Fruit fly (Drosophila melanogaster) whole organism, embryonic: ENCODE results near the gene Kaz-m1.

ENCODE experiments used
- CG11456 ChIP-seq: fragments of 200-800 bp; sonication (Bioruptor generic); IDR thresholded peaks from 3 replicates; pipeline ENCODE4 v1.3.6; 2022; ENCODE audit warnings: missing biosample characterization, missing genetic modification characterization
- CG12104 ChIP-seq: fragments of 200-800 bp; sonication (Bioruptor generic); optimal IDR thresholded peaks from 3 replicates; lab custom pipeline; 2016; ENCODE audit warnings: missing biosample characterization, missing genetic modification characterization
- CG1233 ChIP-seq: fragments of 200-800 bp; sonication (Bioruptor generic); optimal IDR thresholded peaks from 4 replicates; lab custom pipeline; 2018; ENCODE audit warnings: missing biosample characterization, mild to moderate bottlenecking, missing genetic modification characterization
- CG15011 ChIP-seq: fragments of 200-800 bp; sonication (Bioruptor generic); optimal IDR thresholded peaks from 3 replicates; lab custom pipeline; 2018; ENCODE audit warnings: missing biosample characterization, mild to moderate bottlenecking, missing genetic modification characterization
- CG15479 ChIP-seq: fragments of 200-800 bp; sonication (Bioruptor generic); optimal IDR thresholded peaks from 3 replicates; lab custom pipeline; 2019; ENCODE audit warnings: missing biosample characterization, mild to moderate bottlenecking, missing genetic modification characterization, moderate library complexity
- CG16779 ChIP-seq: fragments of 200-800 bp; sonication (Bioruptor generic); IDR thresholded peaks from 2 replicates; pipeline ENCODE4 v1.3.6; 2022; ENCODE audit warnings: missing biosample characterization, missing genetic modification characterization
- CG17912 ChIP-seq: fragments of 200-800 bp; sonication (Bioruptor generic); optimal IDR thresholded peaks from 2 replicates; lab custom pipeline; 2018; ENCODE audit warnings: missing biosample characterization, mild to moderate bottlenecking, missing genetic modification characterization
- CG32772 ChIP-seq: fragments of 200-800 bp; sonication (Bioruptor generic); IDR thresholded peaks from 2 replicates; pipeline ENCODE4 v1.3.6; 2022; ENCODE audit warnings: missing biosample characterization, missing genetic modification characterization
- CG4360 ChIP-seq: fragments of 200-800 bp; sonication (Bioruptor generic); IDR thresholded peaks from 2 replicates; pipeline ENCODE4 v1.3.6; 2022; ENCODE audit warnings: missing biosample characterization, missing genetic modification characterization
- CG5953 ChIP-seq: fragments of 200-800 bp; sonication (Bioruptor generic); IDR thresholded peaks from 2 replicates; pipeline ENCODE4 v1.3.6; 2022; ENCODE audit warnings: missing biosample characterization, missing genetic modification characterization
- CG9609 ChIP-seq: fragments of 200-800 bp; sonication (Bioruptor generic); optimal IDR thresholded peaks from 3 replicates; lab custom pipeline; 2016; ENCODE audit warnings: missing biosample characterization, missing genetic modification characterization
- Camta ChIP-seq: fragments of 200-800 bp; sonication (Bioruptor generic); optimal IDR thresholded peaks from 2 replicates; lab custom pipeline; 2016; ENCODE audit warnings: missing biosample characterization, missing genetic modification characterization
- CkIIα-i1 ChIP-seq: fragments of 200-800 bp; sonication (Bioruptor generic); IDR thresholded peaks from 2 replicates; pipeline ENCODE4 v1.3.6; 2022; ENCODE audit warnings: missing biosample characterization, missing genetic modification characterization
- D ChIP-seq, 2 experiments: fragments of 200-800 bp in 1 of 2; fragments of >200 bp in 1 of 2; sonication (Bioruptor generic) in 1 of 2; optimal IDR thresholded peaks; 2 replicates in 1 of 2; 3 replicates in 1 of 2; lab custom pipeline; 2017; ENCODE audit warnings: mild to moderate bottlenecking in 1 of 2, missing biosample characterization in 1 of 2, missing genetic modification characterization in 1 of 2, missing genetic modification reagents in 1 of 2
- Dad ChIP-seq: fragments of 200-800 bp; sonication (Bioruptor generic); optimal IDR thresholded peaks from 3 replicates; lab custom pipeline; 2016; ENCODE audit warnings: missing biosample characterization, missing genetic modification characterization
- Dip2 ChIP-seq: fragments of 200-800 bp; sonication (Bioruptor generic); IDR thresholded peaks from 2 replicates; pipeline ENCODE4 v1.3.6; 2022; ENCODE audit warnings: missing biosample characterization, missing genetic modification characterization
- Dip3 ChIP-seq: fragments of 200-800 bp; sonication (Bioruptor generic); optimal IDR thresholded peaks from 3 replicates; lab custom pipeline; 2016; ENCODE audit warnings: missing biosample characterization, missing genetic modification characterization
- H2.0 ChIP-seq: fragments of 200-800 bp; sonication (Bioruptor generic); IDR thresholded peaks from 2 replicates; pipeline ENCODE4 v1.3.6; 2022; ENCODE audit warnings: missing biosample characterization, missing genetic modification characterization
- Hr78 ChIP-seq, 2 experiments: fragments of 200-800 bp in 1 of 2; fragments of >200 bp in 1 of 2; sonication (Bioruptor generic) in 1 of 2; optimal IDR thresholded peaks; 2 replicates each; lab custom pipeline; 2017 to 2019; ENCODE audit warnings: missing biosample characterization in 2 of 2, missing genetic modification characterization in 2 of 2, mild to moderate bottlenecking in 1 of 2, moderate library complexity in 1 of 2
- MESR4 ChIP-seq: fragments of 200-800 bp; sonication (Bioruptor generic); optimal IDR thresholded peaks from 2 replicates; lab custom pipeline; 2018; ENCODE audit warnings: missing biosample characterization, mild to moderate bottlenecking, missing genetic modification characterization, moderate library complexity
- NFAT ChIP-seq: fragments of 200-800 bp; sonication (Bioruptor generic); IDR thresholded peaks from 2 replicates; pipeline ENCODE4 v1.3.6; 2022; ENCODE audit warnings: missing biosample characterization, missing genetic modification characterization
- Nf-YA ChIP-seq: fragments of 200-800 bp; sonication (Bioruptor generic); IDR thresholded peaks from 2 replicates; pipeline ENCODE4 v1.3.6; 2022; ENCODE audit warnings: missing biosample characterization, missing genetic modification characterization
- PHDP ChIP-seq: fragments of 200-800 bp; sonication (Bioruptor generic); optimal IDR thresholded peaks from 3 replicates; lab custom pipeline; 2018; ENCODE audit warnings: missing biosample characterization, mild to moderate bottlenecking, missing genetic modification characterization, moderate library complexity
- Sry-β ChIP-seq: fragments of 200-800 bp; sonication (Bioruptor generic); optimal IDR thresholded peaks from 2 replicates; lab custom pipeline; 2018; ENCODE audit warnings: missing biosample characterization, mild to moderate bottlenecking, missing genetic modification characterization, moderate library complexity
- cg ChIP-seq: fragments of 200-800 bp; sonication (Bioruptor generic); optimal IDR thresholded peaks from 3 replicates; lab custom pipeline; 2019; ENCODE audit warnings: missing biosample characterization, mild to moderate bottlenecking, missing genetic modification characterization, moderate library complexity
- crol ChIP-seq: fragments of 200-800 bp; sonication (Bioruptor generic); IDR thresholded peaks from 2 replicates; pipeline ENCODE4 v1.3.6; 2022; ENCODE audit warnings: missing biosample characterization, missing genetic modification characterization
- cwo ChIP-seq: fragments of 200-800 bp; sonication (Bioruptor generic); optimal IDR thresholded peaks from 3 replicates; lab custom pipeline; 2017; ENCODE audit warnings: missing biosample characterization, missing genetic modification characterization, mild to moderate bottlenecking, moderate library complexity, missing genetic modification reagents
- dan ChIP-seq: fragments of 200-800 bp; sonication (Bioruptor generic); IDR thresholded peaks from 2 replicates; pipeline ENCODE4 v1.3.6; 2022; ENCODE audit warnings: missing biosample characterization, missing genetic modification characterization
- danr ChIP-seq: fragments of 200-800 bp; sonication (Bioruptor generic); IDR thresholded peaks from 2 replicates; pipeline ENCODE4 v1.3.6; 2022; ENCODE audit warnings: missing biosample characterization, missing genetic modification characterization
- disco-r ChIP-seq: fragments of 200-800 bp; sonication (Bioruptor generic); optimal IDR thresholded peaks from 2 replicates; lab custom pipeline; 2016; ENCODE audit warnings: missing biosample characterization, missing genetic modification characterization
- dm ChIP-seq: fragments of 200-800 bp; sonication (Bioruptor generic); optimal IDR thresholded peaks from 3 replicates; lab custom pipeline; 2016; ENCODE audit warnings: missing biosample characterization, missing genetic modification characterization
- dysf ChIP-seq: fragments of 200-800 bp; sonication (Bioruptor generic); IDR thresholded peaks from 3 replicates; pipeline ENCODE4 v1.3.6; 2022; ENCODE audit warnings: missing biosample characterization, missing genetic modification characterization
- emc ChIP-seq: fragments of 200-800 bp; sonication (Bioruptor generic); optimal IDR thresholded peaks from 2 replicates; lab custom pipeline; 2016; ENCODE audit warnings: missing biosample characterization, missing genetic modification characterization
- ems ChIP-seq: fragments of 200-800 bp; sonication (Bioruptor generic); optimal IDR thresholded peaks from 3 replicates; lab custom pipeline; 2016; ENCODE audit warnings: missing biosample characterization, missing genetic modification characterization
- fd102C ChIP-seq: fragments of 200-800 bp; sonication (Bioruptor generic); optimal IDR thresholded peaks from 2 replicates; lab custom pipeline; 2018; ENCODE audit warnings: missing biosample characterization, mild to moderate bottlenecking, missing genetic modification characterization, moderate library complexity
- fd64A ChIP-seq: fragments of 200-800 bp; sonication (Bioruptor generic); optimal IDR thresholded peaks from 3 replicates; lab custom pipeline; 2018; ENCODE audit warnings: missing biosample characterization, mild to moderate bottlenecking, missing genetic modification characterization
- grau ChIP-seq: fragments of 200-800 bp; optimal IDR thresholded peaks from 3 replicates; lab custom pipeline; 2019; ENCODE audit warnings: missing biosample characterization, mild to moderate bottlenecking, missing genetic modification characterization, moderate library complexity
- kni ChIP-seq: fragments of 200-800 bp; sonication (Bioruptor generic); optimal IDR thresholded peaks from 3 replicates; lab custom pipeline; 2017; ENCODE audit warnings: mild to moderate bottlenecking, missing biosample characterization, missing genetic modification reagents, missing genetic modification characterization
- mld ChIP-seq: fragments of 200-800 bp; sonication (Bioruptor generic); IDR thresholded peaks from 3 replicates; pipeline ENCODE4 v1.3.6; 2022; ENCODE audit warnings: missing biosample characterization, missing genetic modification characterization; ENCODE audit not compliant: partially characterized antibody
- org-1 ChIP-seq: fragments of 200-800 bp; sonication (Bioruptor generic); optimal IDR thresholded peaks from 2 replicates; lab custom pipeline; 2017; ENCODE audit warnings: missing biosample characterization, missing genetic modification characterization
- pita ChIP-seq: fragments of 200-800 bp; sonication (Bioruptor generic); optimal IDR thresholded peaks from 2 replicates; lab custom pipeline; 2017; ENCODE audit warnings: missing biosample characterization, mild to moderate bottlenecking, missing genetic modification characterization
- pnt ChIP-seq: fragments of 200-800 bp; sonication (Bioruptor generic); optimal IDR thresholded peaks from 3 replicates; lab custom pipeline; 2016; ENCODE audit warnings: missing biosample characterization, missing genetic modification characterization
- prd ChIP-seq, 3 experiments: fragments of >200 bp in 2 of 3; fragments of 200-800 bp in 1 of 3; sonication (Bioruptor generic) in 1 of 3; optimal IDR thresholded peaks in 2 of 3; IDR thresholded peaks in 1 of 3; 2 replicates in 2 of 3; 3 replicates in 1 of 3; pipeline versions ENCODE4 v1.3.6 to Lab custom; 2017 to 2022; ENCODE audit warnings: missing biosample characterization in 1 of 3, missing genetic modification characterization in 1 of 3
- ro ChIP-seq: fragments of 200-800 bp; sonication (Bioruptor generic); IDR thresholded peaks from 2 replicates; pipeline ENCODE4 v1.3.6; 2022; ENCODE audit warnings: missing biosample characterization, missing genetic modification characterization
- sens ChIP-seq: fragments of 200-800 bp; sonication (Bioruptor generic); peaks from one replicate; lab custom pipeline; 2016; ENCODE audit warnings: missing biosample characterization, missing genetic modification characterization
- sima ChIP-seq: fragments of 200-800 bp; sonication (Bioruptor generic); optimal IDR thresholded peaks from 2 replicates; lab custom pipeline; 2016; ENCODE audit warnings: missing biosample characterization, missing genetic modification characterization
- ssp ChIP-seq: fragments of 200-800 bp; sonication (Bioruptor generic); IDR thresholded peaks from 2 replicates; pipeline ENCODE4 v1.3.6; 2022; ENCODE audit warnings: missing biosample characterization, missing genetic modification characterization
- stwl ChIP-seq: fragments of 200-800 bp; sonication (Bioruptor generic); optimal IDR thresholded peaks from 3 replicates; lab custom pipeline; 2018; ENCODE audit warnings: missing biosample characterization, mild to moderate bottlenecking, missing genetic modification characterization, moderate library complexity
- tll ChIP-seq, 2 experiments: fragments of 200-800 bp in 1 of 2; fragments of >200 bp in 1 of 2; sonication (Bioruptor generic) in 1 of 2; optimal IDR thresholded peaks; 2 replicates each; lab custom pipeline; 2017 to 2019; ENCODE audit warnings: missing biosample characterization in 2 of 2, missing genetic modification characterization in 2 of 2, mild to moderate bottlenecking in 1 of 2, moderate library complexity in 1 of 2
- twi ChIP-seq: fragments of 200-800 bp; optimal IDR thresholded peaks from 2 replicates; lab custom pipeline; 2019; ENCODE audit warnings: missing biosample characterization, mild to moderate bottlenecking, missing genetic modification characterization, moderate library complexity
- tx ChIP-seq: fragments of 200-800 bp; sonication (Bioruptor generic); optimal IDR thresholded peaks from 2 replicates; lab custom pipeline; 2016; ENCODE audit warnings: missing biosample characterization, missing genetic modification characterization

Gene Kaz-m1

dm6 chr3R:26027903-26028302, 13.4 kb downstream of the Kaz-m1 start (continued):
- TF ChIP-seq PHDP (tag; lab: Kevin White, UChicago), result no peak
- TF ChIP-seq mld (GFP tag; lab: Robert Waterston, UW), result no peak
- TF ChIP-seq disco-r (GFP tag; lab: Kevin White, UChicago), result no peak
- no peak for TF ChIP-seq Hr78 (GFP tag; optimal IDR thresholded peaks at IDR 0.05; lab: Kevin White, UChicago)
- TF ChIP-seq Dip2, result no peak
- no peak for TF ChIP-seq dysf (GFP tag; lab: Robert Waterston, UW)
- no peak for TF ChIP-seq danr
- no peak for TF ChIP-seq CG32772
- no peak for TF ChIP-seq tx
- no peak for TF ChIP-seq pita (GFP tag; lab: Kevin White, UChicago)
- TF ChIP-seq kni, result peak; percentile 71
- peak; percentile 35 for TF ChIP-seq CG15479 (GFP tag; lab: Kevin White, UChicago)
- peak in 1 of 2 experiments; percentile 4 for TF ChIP-seq tll (GFP tag; optimal IDR thresholded peaks at IDR 0.05; lab: Kevin White, UChicago)
- TF ChIP-seq CG12104 (GFP tag; lab: Kevin White, UChicago), result no peak
- no peak for TF ChIP-seq dan
- TF ChIP-seq CG17912, result no peak
- TF ChIP-seq sima (GFP tag; lab: Kevin White, UChicago), result no peak
- no peak for TF ChIP-seq Nf-YA (GFP tag; lab: Robert Waterston, UW)
- TF ChIP-seq Sry-β (GFP tag; lab: Kevin White, UChicago), result no peak
- peak; percentile 18 for TF ChIP-seq sens (GFP tag; lab: Kevin White, UChicago)
- TF ChIP-seq cg (GFP tag; lab: Kevin White, UChicago), result no peak
- TF ChIP-seq fd64A (GFP tag; lab: Kevin White, UChicago), result no peak
- no peak for TF ChIP-seq CG15011 (GFP tag; lab: Kevin White, UChicago)
- no peak for TF ChIP-seq ro (GFP tag; lab: Robert Waterston, UW)
- TF ChIP-seq CkIIα-i1 (GFP tag; lab: Robert Waterston, UW), result no peak
- TF ChIP-seq CG4360 (GFP tag; lab: Robert Waterston, UW), result no peak
- TF ChIP-seq dm, result peak; percentile 29
- TF ChIP-seq emc (GFP tag; lab: Kevin White, UChicago), result no peak
- no peak for TF ChIP-seq Camta (GFP tag; lab: Kevin White, UChicago)
- TF ChIP-seq grau (tag; lab: Kevin White, UChicago), result no peak
- no peak for TF ChIP-seq Dip3 (GFP tag; lab: Kevin White, UChicago)
- TF ChIP-seq Dad, result no peak
- no peak for TF ChIP-seq CG5953
- no peak for TF ChIP-seq MESR4 (GFP tag; lab: Kevin White, UChicago)
- TF ChIP-seq twi (tag; lab: Kevin White, UChicago), result peak; percentile 84
- no peak for TF ChIP-seq prd (optimal IDR thresholded peaks at IDR 0.05; lab: Kevin White, UChicago)
- TF ChIP-seq prd (GFP tag; IDR thresholded peaks at IDR 0.05; lab: Robert Waterston, UW), result no peak
- peak; percentile 72 for TF ChIP-seq crol
- no peak for TF ChIP-seq H2.0 (GFP tag; lab: Robert Waterston, UW)
- TF ChIP-seq org-1 (GFP tag; lab: Kevin White, UChicago), result no peak
- TF ChIP-seq CG9609 (GFP tag; lab: Kevin White, UChicago), result no peak
- TF ChIP-seq ems (GFP tag; lab: Kevin White, UChicago), result no peak
- TF ChIP-seq cwo (GFP tag; lab: Kevin White, UChicago), result no peak
- TF ChIP-seq ssp (GFP tag; lab: Robert Waterston, UW), result no peak
- TF ChIP-seq CG16779, result no peak
- TF ChIP-seq pnt (GFP tag; lab: Kevin White, UChicago), result no peak
- no peak for TF ChIP-seq CG1233 (GFP tag; lab: Kevin White, UChicago)
- no peak for TF ChIP-seq fd102C (GFP tag; lab: Kevin White, UChicago)
- TF ChIP-seq stwl (tag; lab: Kevin White, UChicago), result no peak
- TF ChIP-seq CG11456 (GFP tag; lab: Robert Waterston, UW), result no peak
- no peak for TF ChIP-seq NFAT (GFP tag; lab: Robert Waterston, UW)
- TF ChIP-seq D (optimal IDR thresholded peaks at IDR 0.05; lab: Kevin White, UChicago), result peak; percentile 31
- TF ChIP-seq D (GFP tag; optimal IDR thresholded peaks at IDR 0.05; lab: Kevin White, UChicago), result no peak
